Fruit fly (Drosophila melanogaster) whole organism, embryonic: Measurements from ENCODE around the gene rumi.

Source experiments
- Ada2b ChIP-seq: fragments of 200-800 bp; sonication (Bioruptor generic); IDR thresholded peaks from 2 replicates; pipeline ENCODE4 v1.3.6; 2022; ENCODE audit warnings: missing biosample characterization, missing genetic modification characterization
- CG10543 ChIP-seq: fragments of 200-800 bp; sonication (Bioruptor generic); optimal IDR thresholded peaks from 3 replicates; lab custom pipeline; 2017; ENCODE audit warnings: missing biosample characterization, mild to moderate bottlenecking, missing genetic modification characterization, moderate library complexity
- CG11398 ChIP-seq: fragments of 200-800 bp; sonication (Bioruptor generic); optimal IDR thresholded peaks from 2 replicates; lab custom pipeline; 2016; ENCODE audit warnings: missing biosample characterization, missing genetic modification characterization
- CG11560 ChIP-seq: fragments of 200-800 bp; sonication (Bioruptor generic); IDR thresholded peaks from 3 replicates; pipeline ENCODE4 v1.3.6; 2022; ENCODE audit warnings: missing biosample characterization, missing genetic modification characterization
- CG14441 ChIP-seq: fragments of 200-800 bp; sonication (Bioruptor generic); IDR thresholded peaks from 2 replicates; pipeline ENCODE4 v1.3.6; 2022; ENCODE audit warnings: missing biosample characterization, missing genetic modification characterization
- CG15073 ChIP-seq: fragments of 200-800 bp; sonication (Bioruptor generic); optimal IDR thresholded peaks from 2 replicates; lab custom pipeline; 2016; ENCODE audit warnings: missing biosample characterization, missing genetic modification characterization
- CG1529 ChIP-seq: fragments of 200-800 bp; sonication (Bioruptor generic); optimal IDR thresholded peaks from 3 replicates; lab custom pipeline; 2018; ENCODE audit warnings: missing biosample characterization, missing genetic modification characterization
- CG1647 ChIP-seq: fragments of 200-800 bp; sonication (Bioruptor generic); optimal IDR thresholded peaks from 3 replicates; lab custom pipeline; 2016; ENCODE audit warnings: missing biosample characterization, missing genetic modification characterization
- CG16779 ChIP-seq: fragments of 200-800 bp; sonication (Bioruptor generic); IDR thresholded peaks from 2 replicates; pipeline ENCODE4 v1.3.6; 2022; ENCODE audit warnings: missing biosample characterization, missing genetic modification characterization
- CG17829 ChIP-seq: fragments of 200-800 bp; optimal IDR thresholded peaks from 2 replicates; lab custom pipeline; 2019; ENCODE audit warnings: missing biosample characterization, mild to moderate bottlenecking, missing genetic modification characterization, moderate library complexity
- CG3281 ChIP-seq: fragments of 200-800 bp; sonication (Bioruptor generic); optimal IDR thresholded peaks from 3 replicates; lab custom pipeline; 2017; ENCODE audit warnings: missing biosample characterization, mild to moderate bottlenecking, missing genetic modification characterization
- CG34422 ChIP-seq: fragments of 200-800 bp; sonication (Bioruptor generic); IDR thresholded peaks from 3 replicates; pipeline ENCODE4 v1.3.6; 2022; ENCODE audit warnings: missing biosample characterization, missing genetic modification characterization
- CG3726 ChIP-seq: fragments of 200-800 bp; sonication (Bioruptor generic); IDR thresholded peaks from 3 replicates; pipeline ENCODE4, ENCODE4 v1.3.6; 2022; ENCODE audit warnings: missing biosample characterization, missing genetic modification characterization
- CG3847 ChIP-seq: fragments of 200-800 bp; sonication (Bioruptor generic); IDR thresholded peaks from 2 replicates; pipeline ENCODE4 v1.3.6; 2022; ENCODE audit warnings: missing biosample characterization, missing genetic modification characterization
- CG42726 ChIP-seq: fragments of 200-800 bp; sonication (Bioruptor generic); IDR thresholded peaks from 2 replicates; pipeline ENCODE4 v1.3.6; 2022; ENCODE audit warnings: missing biosample characterization, missing genetic modification characterization; ENCODE audit not compliant: partially characterized antibody
- CG4820 ChIP-seq: fragments of 200-800 bp; sonication (Bioruptor generic); optimal IDR thresholded peaks from 3 replicates; lab custom pipeline; 2016; ENCODE audit warnings: missing biosample characterization, missing genetic modification characterization
- CG4854 ChIP-seq: fragments of 200-800 bp; sonication (Bioruptor generic); optimal IDR thresholded peaks from 2 replicates; lab custom pipeline; 2016; ENCODE audit warnings: missing biosample characterization, missing genetic modification characterization, inconsistent platforms
- CG7271 ChIP-seq: fragments of 200-800 bp; sonication (Bioruptor generic); optimal IDR thresholded peaks from 2 replicates; lab custom pipeline; 2018; ENCODE audit warnings: missing biosample characterization, mild to moderate bottlenecking, missing genetic modification characterization, moderate library complexity
- CG8924 ChIP-seq: fragments of 200-800 bp; optimal IDR thresholded peaks from 3 replicates; lab custom pipeline; 2019; ENCODE audit warnings: missing biosample characterization, mild to moderate bottlenecking, missing genetic modification characterization, moderate library complexity
- D ChIP-seq, 2 experiments: fragments of 200-800 bp in 1 of 2; fragments of >200 bp in 1 of 2; sonication (Bioruptor generic) in 1 of 2; optimal IDR thresholded peaks; 2 replicates in 1 of 2; 3 replicates in 1 of 2; lab custom pipeline; 2017; ENCODE audit warnings: mild to moderate bottlenecking in 1 of 2, missing biosample characterization in 1 of 2, missing genetic modification characterization in 1 of 2, missing genetic modification reagents in 1 of 2
- Dad ChIP-seq: fragments of 200-800 bp; sonication (Bioruptor generic); optimal IDR thresholded peaks from 3 replicates; lab custom pipeline; 2016; ENCODE audit warnings: missing biosample characterization, missing genetic modification characterization
- Drgx ChIP-seq: fragments of 200-800 bp; sonication (Bioruptor generic); IDR thresholded peaks from 2 replicates; pipeline ENCODE4 v1.3.6; 2022; ENCODE audit warnings: missing biosample characterization, missing genetic modification characterization
- ERR ChIP-seq: fragments of 200-800 bp; sonication (Bioruptor generic); optimal IDR thresholded peaks from 2 replicates; lab custom pipeline; 2016; ENCODE audit warnings: missing biosample characterization, missing genetic modification characterization
- HLHmδ ChIP-seq: fragments of 200-800 bp; sonication (Bioruptor generic); optimal IDR thresholded peaks from 2 replicates; lab custom pipeline; 2018; ENCODE audit warnings: missing biosample characterization, mild to moderate bottlenecking, missing genetic modification characterization, moderate library complexity
- Hr78 ChIP-seq, 2 experiments: fragments of 200-800 bp in 1 of 2; fragments of >200 bp in 1 of 2; sonication (Bioruptor generic) in 1 of 2; optimal IDR thresholded peaks; 2 replicates each; lab custom pipeline; 2017 to 2019; ENCODE audit warnings: missing biosample characterization in 2 of 2, missing genetic modification characterization in 2 of 2, mild to moderate bottlenecking in 1 of 2, moderate library complexity in 1 of 2
- Mrtf ChIP-seq: fragments of 200-800 bp; sonication (Bioruptor generic); IDR thresholded peaks from 3 replicates; pipeline ENCODE4 v1.3.6; 2022; ENCODE audit warnings: missing biosample characterization, missing genetic modification characterization
- Optix ChIP-seq: fragments of 200-800 bp; sonication (Bioruptor generic); IDR thresholded peaks from 3 replicates; pipeline ENCODE4 v1.3.6; 2022; ENCODE audit warnings: missing biosample characterization, missing genetic modification characterization
- TFAM ChIP-seq: fragments of 200-800 bp; sonication (Bioruptor generic); optimal IDR thresholded peaks from 2 replicates; lab custom pipeline; 2017; ENCODE audit warnings: missing biosample characterization, missing genetic modification characterization, inconsistent platforms
- Usf ChIP-seq: fragments of 200-800 bp; sonication (Bioruptor generic); optimal IDR thresholded peaks from 2 replicates; lab custom pipeline; 2017; ENCODE audit warnings: missing genotype, missing biosample characterization, missing genetic modification characterization
- ap ChIP-seq: fragments of 200-800 bp; sonication (Bioruptor generic); IDR thresholded peaks from 2 replicates; pipeline ENCODE4 v1.3.6; 2022; ENCODE audit warnings: missing biosample characterization, missing genetic modification characterization
- bowl ChIP-seq: fragments of 200-800 bp; sonication (Bioruptor generic); IDR thresholded peaks from 2 replicates; pipeline ENCODE4 v1.3.6; 2022; ENCODE audit warnings: missing biosample characterization, missing genetic modification characterization
- da ChIP-seq: fragments of 200-800 bp; sonication (Bioruptor generic); optimal IDR thresholded peaks from 2 replicates; lab custom pipeline; 2016; ENCODE audit warnings: missing biosample characterization, missing genetic modification characterization
- dimm ChIP-seq: fragments of 200-800 bp; sonication (Bioruptor generic); IDR thresholded peaks from 2 replicates; pipeline ENCODE4 v1.3.6; 2022; ENCODE audit warnings: missing biosample characterization, missing genetic modification characterization
- exex ChIP-seq: fragments of 200-800 bp; sonication (Bioruptor generic); optimal IDR thresholded peaks from 4 replicates; lab custom pipeline; 2018; ENCODE audit warnings: missing biosample characterization, mild to moderate bottlenecking, missing genetic modification characterization, moderate library complexity
- eyg ChIP-seq: fragments of 200-800 bp; sonication (Bioruptor generic); optimal IDR thresholded peaks from 3 replicates; lab custom pipeline; 2016; ENCODE audit warnings: missing biosample characterization, missing genetic modification characterization
- fu2 ChIP-seq: fragments of 200-800 bp; sonication (Bioruptor generic); optimal IDR thresholded peaks from 2 replicates; lab custom pipeline; 2016; ENCODE audit warnings: missing biosample characterization, missing genetic modification characterization
- ken ChIP-seq: fragments of 200-800 bp; sonication (Bioruptor generic); IDR thresholded peaks from 3 replicates; pipeline ENCODE4 v1.3.6; 2022; ENCODE audit warnings: missing biosample characterization, missing genetic modification characterization
- lab ChIP-seq: fragments of 200-800 bp; sonication (Bioruptor generic); optimal IDR thresholded peaks from 3 replicates; lab custom pipeline; 2017; ENCODE audit warnings: missing biosample characterization, missing genetic modification characterization, mild to moderate bottlenecking, moderate library complexity, missing genetic modification reagents
- mirr ChIP-seq: fragments of 200-800 bp; sonication (Bioruptor generic); optimal IDR thresholded peaks from 3 replicates; lab custom pipeline; 2018; ENCODE audit warnings: missing biosample characterization, mild to moderate bottlenecking, missing genetic modification characterization
- onecut ChIP-seq: fragments of 200-800 bp; sonication (Bioruptor generic); IDR thresholded peaks from 2 replicates; pipeline ENCODE4 v1.3.6; 2022; ENCODE audit warnings: missing biosample characterization, missing genetic modification characterization
- ssp ChIP-seq: fragments of 200-800 bp; sonication (Bioruptor generic); IDR thresholded peaks from 2 replicates; pipeline ENCODE4 v1.3.6; 2022; ENCODE audit warnings: missing biosample characterization, missing genetic modification characterization
- toy ChIP-seq: fragments of 200-800 bp; sonication (Bioruptor generic); IDR thresholded peaks from 2 replicates; pipeline ENCODE4 v1.3.6; 2022; ENCODE audit warnings: missing biosample characterization, missing genetic modification characterization
- trem ChIP-seq: fragments of 200-800 bp; optimal IDR thresholded peaks from 3 replicates; lab custom pipeline; 2019; ENCODE audit warnings: missing biosample characterization, mild to moderate bottlenecking, missing genetic modification characterization, moderate library complexity
- vnd ChIP-seq: fragments of 200-800 bp; sonication (Bioruptor generic); IDR thresholded peaks from 3 replicates; pipeline ENCODE4 v1.3.6; 2022; ENCODE audit warnings: missing biosample characterization, missing genetic modification characterization; ENCODE audit not compliant: partially characterized antibody
- yki ChIP-seq: fragments of >200 bp; optimal IDR thresholded peaks from 3 replicates; lab custom pipeline; 2018
- zen2 ChIP-seq: fragments of 200-800 bp; sonication (Bioruptor generic); IDR thresholded peaks from 3 replicates; pipeline ENCODE4 v1.3.6; 2022; ENCODE audit warnings: missing biosample characterization, missing genetic modification characterization; ENCODE audit not compliant: partially characterized antibody
- zfh2 ChIP-seq: fragments of 200-800 bp; sonication (Bioruptor generic); optimal IDR thresholded peaks from 2 replicates; lab custom pipeline; 2016; ENCODE audit warnings: missing biosample characterization, missing genetic modification characterization

Gene rumi

dm6 chr3R:22726031-22726770 lies 24.2 kb downstream of the rumi start, which contains the start of gene RNF220 (continued):
- TF ChIP-seq ap (GFP tag; lab: Robert Waterston, UW) (no peak), CG10543 (GFP tag; lab: Kevin White, UChicago) (no peak), lab (GFP tag; lab: Kevin White, UChicago) (no peak), CG7271 (tag; lab: Kevin White, UChicago) (no peak), CG11560 (tag; lab: Robert Waterston, UW) (no peak), da (no peak), ssp (GFP tag; lab: Robert Waterston, UW) (no peak), CG42726 (GFP tag; lab: Robert Waterston, UW) (peak; percentile 68), toy (GFP tag; lab: Robert Waterston, UW) (no peak), CG15073 (GFP tag; lab: Kevin White, UChicago) (no peak), CG17829 (peak; percentile 1), zfh2 (GFP tag; lab: Kevin White, UChicago) (no peak), Dad (no peak), onecut (no peak), CG34422 (GFP tag; lab: Robert Waterston, UW) (no peak), CG11398 (GFP tag; lab: Kevin White, UChicago) (no peak), vnd (GFP tag; lab: Robert Waterston, UW) (peak; percentile 11), Optix (GFP tag; lab: Robert Waterston, UW) (no peak), ken (GFP tag; lab: Robert Waterston, UW) (no peak), CG3726 (no peak), mirr (no peak), TFAM (GFP tag; lab: Kevin White, UChicago) (no peak), Mrtf (GFP tag; lab: Robert Waterston, UW) (no peak), Drgx (GFP tag; lab: Robert Waterston, UW) (no peak), yki (lab: Kevin White, UChicago) (no peak), HLHmδ (GFP tag; lab: Kevin White, UChicago) (no peak), CG8924 (tag; lab: Kevin White, UChicago) (no peak), dimm (GFP tag; lab: Robert Waterston, UW) (no peak; the same call in 1 of the 2 replicates), CG1529 (GFP tag; lab: Kevin White, UChicago) (no peak)

dm6 chr3R:22724149-22724973 lies 26.0 kb downstream of the rumi start, which contains the start of gene Irp-1A:
Irp-1A (minus strand) TSS chr3R:22724587.
- peak; percentile 71 for TF ChIP-seq zen2 (GFP tag; lab: Robert Waterston, UW)
- TF ChIP-seq Usf, result peak; percentile 13
- TF ChIP-seq CG16779, result no peak
- peak in 1 of 2 experiments; percentile 23 for TF ChIP-seq Hr78 (GFP tag; optimal IDR thresholded peaks at IDR 0.05; lab: Kevin White, UChicago)
- TF ChIP-seq CG4820 (GFP tag; lab: Kevin White, UChicago), result peak; percentile 2
- no peak for TF ChIP-seq yki (lab: Kevin White, UChicago)
- TF ChIP-seq bowl, result 0 out of 2 replicates have a peak, but pooled peaks have one; percentile 23
- peak; percentile 80 for TF ChIP-seq trem
- peak; percentile 67 for TF ChIP-seq exex (tag; lab: Kevin White, UChicago)
- TF ChIP-seq CG1647 (GFP tag; lab: Kevin White, UChicago), result peak; percentile 10
- TF ChIP-seq ERR (GFP tag; lab: Kevin White, UChicago), result no peak
- TF ChIP-seq eyg (GFP tag; lab: Kevin White, UChicago), result no peak
- TF ChIP-seq CG4854 (GFP tag; lab: Kevin White, UChicago), result no peak
- no peak for TF ChIP-seq fu2 (GFP tag; lab: Kevin White, UChicago)
- peak; percentile 56; the same call in 1 of the 3 replicates for TF ChIP-seq ken (GFP tag; lab: Robert Waterston, UW)
- TF ChIP-seq dimm (GFP tag; lab: Robert Waterston, UW), result no peak
- peak; percentile 71 for TF ChIP-seq Ada2b (GFP tag; lab: Robert Waterston, UW)
- TF ChIP-seq CG3281, result peak; percentile 76
- no peak for TF ChIP-seq da
- TF ChIP-seq CG3847 (GFP tag; lab: Robert Waterston, UW), result peak; percentile 71
- no peak for TF ChIP-seq D (optimal IDR thresholded peaks at IDR 0.05; lab: Kevin White, UChicago)
- TF ChIP-seq D (GFP tag; optimal IDR thresholded peaks at IDR 0.05; lab: Kevin White, UChicago), result peak; percentile 33
- peak; percentile 64 for TF ChIP-seq CG14441 (GFP tag; lab: Robert Waterston, UW)
